Fruit fly (Drosophila melanogaster) whole organism, embryonic: ENCODE data around the gene Ir94h.

ENCODE experiments used
- CG12155 ChIP-seq: fragments of 200-800 bp; sonication (Bioruptor generic); optimal IDR thresholded peaks from 3 replicates; lab custom pipeline; 2016; ENCODE audit warnings: missing biosample characterization, missing genetic modification characterization
- CG4707 ChIP-seq: fragments of 200-800 bp; sonication (Bioruptor generic); optimal IDR thresholded peaks from 2 replicates; lab custom pipeline; 2018; ENCODE audit warnings: missing biosample characterization, mild to moderate bottlenecking, missing genetic modification characterization, moderate library complexity
- CG8359 ChIP-seq: fragments of 200-800 bp; sonication (Bioruptor generic); optimal IDR thresholded peaks from 2 replicates; lab custom pipeline; 2017; ENCODE audit warnings: missing biosample characterization, mild to moderate bottlenecking, missing genetic modification characterization, borderline replicate concordance
- Dfd ChIP-seq, 2 experiments: fragments of >200 bp; optimal IDR thresholded peaks; 2 replicates each; lab custom pipeline; 2017; ENCODE audit warnings: missing biosample characterization in 2 of 2, missing genetic modification characterization in 2 of 2
- HLH54F ChIP-seq: fragments of 200-800 bp; sonication (Bioruptor generic); optimal IDR thresholded peaks from 3 replicates; lab custom pipeline; 2016; ENCODE audit warnings: missing biosample characterization, missing genetic modification characterization
- Hr3 ChIP-seq: fragments of 200-800 bp; sonication (Bioruptor generic); optimal IDR thresholded peaks from 3 replicates; lab custom pipeline; 2016; ENCODE audit warnings: missing biosample characterization, missing genetic modification characterization
- Lhr ChIP-seq: fragments of 200-800 bp; sonication (Bioruptor generic); optimal IDR thresholded peaks from 3 replicates; lab custom pipeline; 2017; ENCODE audit warnings: mild to moderate bottlenecking, missing biosample characterization, missing genetic modification reagents, missing genetic modification characterization
- Mes4 ChIP-seq: fragments of 200-800 bp; sonication (Bioruptor generic); optimal IDR thresholded peaks from 2 replicates; lab custom pipeline; 2016; ENCODE audit warnings: missing biosample characterization, missing genetic modification characterization
- Nf-YA ChIP-seq: fragments of 200-800 bp; sonication (Bioruptor generic); IDR thresholded peaks from 2 replicates; pipeline ENCODE4 v1.3.6; 2022; ENCODE audit warnings: missing biosample characterization, missing genetic modification characterization
- Ravus ChIP-seq: fragments of 200-800 bp; sonication (Bioruptor generic); IDR thresholded peaks from 2 replicates; pipeline ENCODE4 v1.3.6; 2022; ENCODE audit warnings: missing biosample characterization, missing genetic modification characterization
- Stat92E ChIP-seq, 3 experiments: fragments of >200 bp in 2 of 3; fragments of 200-800 bp in 1 of 3; sonication (Bioruptor generic) in 1 of 3; optimal IDR thresholded peaks; 2 replicates each; lab custom pipeline; 2017 to 2019; ENCODE audit warnings: missing biosample characterization in 3 of 3, missing genetic modification characterization in 3 of 3, mild to moderate bottlenecking in 1 of 3, moderate library complexity in 1 of 3
- Tbp ChIP-seq: fragments of >200 bp; optimal IDR thresholded peaks from 2 replicates; lab custom pipeline; 2018; ENCODE audit warnings: missing biosample characterization, missing genetic modification characterization
- ash1 ChIP-seq: fragments of 200-800 bp; sonication (Bioruptor generic); optimal IDR thresholded peaks from 2 replicates; lab custom pipeline; 2018; ENCODE audit warnings: missing biosample characterization, mild to moderate bottlenecking, missing genetic modification characterization
- gro ChIP-seq: fragments of 200-800 bp; sonication (Bioruptor generic); optimal IDR thresholded peaks from 2 replicates; lab custom pipeline; 2016; ENCODE audit warnings: missing biosample characterization, missing genetic modification characterization

dm6 chr3R:23519395-23520101 is 32.2 kb downstream of the Ir94h start, which contains the start of gene Irk2:
- TF ChIP-seq CG12155: no peak
- TF ChIP-seq CG4707: no peak
- TF ChIP-seq Mes4: no peak
- no peak for TF ChIP-seq Hr3 (GFP tag; lab: Kevin White, UChicago)
- no peak for TF ChIP-seq Ravus (GFP tag; lab: Robert Waterston, UW)
- no peak for TF ChIP-seq Tbp (GFP tag; lab: Kevin White, UChicago)
- no peak for TF ChIP-seq Stat92E (GFP tag; optimal IDR thresholded peaks at IDR 0.05; lab: Kevin White, UChicago)
- TF ChIP-seq Dfd (GFP tag; optimal IDR thresholded peaks at IDR 0.05; lab: Kevin White, UChicago): no peak
- TF ChIP-seq Lhr (GFP tag; lab: Kevin White, UChicago): no peak
- TF ChIP-seq Nf-YA: no peak
- TF ChIP-seq gro: no peak
- no peak for TF ChIP-seq ash1 (GFP tag; lab: Kevin White, UChicago)
- TF ChIP-seq CG8359 (GFP tag; lab: Kevin White, UChicago): no peak
- TF ChIP-seq HLH54F (GFP tag; lab: Kevin White, UChicago): no peak
